Fruit fly (Drosophila melanogaster) whole organism, embryonic: ENCODE results near the gene N.

Experiments used
- Asciz ChIP-seq: fragments of 200-800 bp; sonication (Bioruptor generic); optimal IDR thresholded peaks from 2 replicates; lab custom pipeline; 2017; ENCODE audit warnings: missing biosample characterization, mild to moderate bottlenecking, missing genetic modification characterization, missing genetic modification reagents
- CG12155 ChIP-seq: fragments of 200-800 bp; sonication (Bioruptor generic); optimal IDR thresholded peaks from 3 replicates; lab custom pipeline; 2016; ENCODE audit warnings: missing biosample characterization, missing genetic modification characterization
- CG14860 ChIP-seq: fragments of 200-800 bp; sonication (Bioruptor generic); IDR thresholded peaks from 3 replicates; pipeline ENCODE4 v1.3.6; 2022; ENCODE audit warnings: missing biosample characterization, missing genetic modification characterization; ENCODE audit not compliant: partially characterized antibody
- CG15011 ChIP-seq: fragments of 200-800 bp; sonication (Bioruptor generic); optimal IDR thresholded peaks from 3 replicates; lab custom pipeline; 2018; ENCODE audit warnings: missing biosample characterization, mild to moderate bottlenecking, missing genetic modification characterization
- CG15073 ChIP-seq: fragments of 200-800 bp; sonication (Bioruptor generic); optimal IDR thresholded peaks from 2 replicates; lab custom pipeline; 2016; ENCODE audit warnings: missing biosample characterization, missing genetic modification characterization
- CG16815 ChIP-seq: fragments of 200-800 bp; sonication (Bioruptor generic); optimal IDR thresholded peaks from 3 replicates; lab custom pipeline; 2017; ENCODE audit warnings: missing biosample characterization, mild to moderate bottlenecking, missing genetic modification characterization
- CG17385 ChIP-seq: fragments of 200-800 bp; sonication (Bioruptor generic); optimal IDR thresholded peaks from 3 replicates; lab custom pipeline; 2018; ENCODE audit warnings: missing biosample characterization, mild to moderate bottlenecking, missing genetic modification characterization
- CG1792 ChIP-seq: fragments of 200-800 bp; sonication (Bioruptor generic); optimal IDR thresholded peaks from 2 replicates; lab custom pipeline; 2016; ENCODE audit warnings: missing biosample characterization, missing genetic modification characterization
- CG1832 ChIP-seq: fragments of 200-800 bp; sonication (Bioruptor generic); optimal IDR thresholded peaks from 2 replicates; lab custom pipeline; 2017; ENCODE audit warnings: missing biosample characterization, mild to moderate bottlenecking, missing genetic modification characterization, inconsistent platforms
- CG18619 ChIP-seq: fragments of 200-800 bp; sonication (Bioruptor generic); optimal IDR thresholded peaks from 3 replicates; lab custom pipeline; 2017; ENCODE audit warnings: missing biosample characterization, mild to moderate bottlenecking, missing genetic modification characterization
- CG2889 ChIP-seq: fragments of 200-800 bp; sonication (Bioruptor generic); IDR thresholded peaks from 3 replicates; pipeline ENCODE4 v1.3.6; 2022; ENCODE audit warnings: missing biosample characterization, missing genetic modification characterization
- CG30403 ChIP-seq: fragments of 200-800 bp; sonication (Bioruptor generic); optimal IDR thresholded peaks from 3 replicates; lab custom pipeline; 2016; ENCODE audit warnings: missing biosample characterization, missing genetic modification characterization
- CG3065 ChIP-seq: fragments of 200-800 bp; sonication (Bioruptor generic); optimal IDR thresholded peaks from 2 replicates; lab custom pipeline; 2016; ENCODE audit warnings: missing biosample characterization, missing genetic modification characterization
- CG33213 ChIP-seq: fragments of 200-800 bp; sonication (Bioruptor generic); optimal IDR thresholded peaks from 3 replicates; lab custom pipeline; 2016; ENCODE audit warnings: missing biosample characterization, missing genetic modification characterization
- CG34224 ChIP-seq: fragments of 200-800 bp; sonication (Bioruptor generic); IDR thresholded peaks from 3 replicates; pipeline ENCODE4 v1.3.6; 2022; ENCODE audit warnings: missing biosample characterization, missing genetic modification characterization; ENCODE audit not compliant: partially characterized antibody
- CG3847 ChIP-seq: fragments of 200-800 bp; sonication (Bioruptor generic); IDR thresholded peaks from 2 replicates; pipeline ENCODE4 v1.3.6; 2022; ENCODE audit warnings: missing biosample characterization, missing genetic modification characterization
- CG4404 ChIP-seq: fragments of 200-800 bp; sonication (Bioruptor generic); IDR thresholded peaks from 2 replicates; pipeline ENCODE4 v1.3.6; 2022; ENCODE audit warnings: missing biosample characterization, missing genetic modification characterization
- CG4424 ChIP-seq: fragments of 200-800 bp; sonication (Bioruptor generic); optimal IDR thresholded peaks from 3 replicates; lab custom pipeline; 2016; ENCODE audit warnings: missing biosample characterization, missing genetic modification characterization
- CG5953 ChIP-seq: fragments of 200-800 bp; sonication (Bioruptor generic); IDR thresholded peaks from 2 replicates; pipeline ENCODE4 v1.3.6; 2022; ENCODE audit warnings: missing biosample characterization, missing genetic modification characterization
- CG6254 ChIP-seq: fragments of 200-800 bp; sonication (Bioruptor generic); optimal IDR thresholded peaks from 3 replicates; lab custom pipeline; 2017; ENCODE audit warnings: mild to moderate bottlenecking, missing biosample characterization, missing genetic modification reagents, missing genetic modification characterization
- CG6854 ChIP-seq: fragments of 200-800 bp; sonication (Bioruptor generic); optimal IDR thresholded peaks from 3 replicates; lab custom pipeline; 2017; ENCODE audit warnings: missing biosample characterization, mild to moderate bottlenecking, missing genetic modification characterization
- CG7963 ChIP-seq: fragments of 200-800 bp; sonication (Bioruptor generic); IDR thresholded peaks from 3 replicates; pipeline ENCODE4 v1.3.6; 2022; ENCODE audit warnings: missing biosample characterization, missing genetic modification characterization; ENCODE audit not compliant: partially characterized antibody
- CG9817 ChIP-seq: fragments of 200-800 bp; sonication (Bioruptor generic); optimal IDR thresholded peaks from 2 replicates; lab custom pipeline; 2018; ENCODE audit warnings: missing biosample characterization, mild to moderate bottlenecking, missing genetic modification characterization, moderate library complexity
- Camta ChIP-seq: fragments of 200-800 bp; sonication (Bioruptor generic); optimal IDR thresholded peaks from 2 replicates; lab custom pipeline; 2016; ENCODE audit warnings: missing biosample characterization, missing genetic modification characterization
- Deaf1 ChIP-seq: fragments of 200-800 bp; optimal IDR thresholded peaks from 3 replicates; lab custom pipeline; 2019; ENCODE audit warnings: missing biosample characterization, mild to moderate bottlenecking, missing genetic modification characterization, moderate library complexity
- Ets65A ChIP-seq: fragments of 200-800 bp; sonication (Bioruptor generic); peaks from one replicate; lab custom pipeline; 2016; ENCODE audit warnings: missing biosample characterization, missing genetic modification characterization
- HHEX ChIP-seq: fragments of 200-800 bp; sonication (Bioruptor generic); optimal IDR thresholded peaks from 3 replicates; lab custom pipeline; 2017; ENCODE audit warnings: missing biosample characterization, mild to moderate bottlenecking, missing genetic modification characterization, missing genetic modification reagents
- MTF-1 ChIP-seq: fragments of 200-800 bp; sonication (Bioruptor generic); optimal IDR thresholded peaks from 2 replicates; lab custom pipeline; 2018; ENCODE audit warnings: missing biosample characterization, mild to moderate bottlenecking, missing genetic modification characterization, borderline replicate concordance
- Mad ChIP-seq: fragments of 200-800 bp; sonication (Bioruptor generic); optimal IDR thresholded peaks from 2 replicates; lab custom pipeline; 2016; ENCODE audit warnings: missing biosample characterization, missing genetic modification characterization
- Nf-YB ChIP-seq: fragments of 200-800 bp; sonication (Bioruptor generic); optimal IDR thresholded peaks from 3 replicates; lab custom pipeline; 2019; ENCODE audit warnings: missing biosample characterization, mild to moderate bottlenecking, missing genetic modification characterization, moderate library complexity
- NfI ChIP-seq: fragments of 200-800 bp; sonication (Bioruptor generic); optimal IDR thresholded peaks from 3 replicates; lab custom pipeline; 2018; ENCODE audit warnings: missing biosample characterization, mild to moderate bottlenecking, missing genetic modification characterization, moderate library complexity
- ato ChIP-seq: fragments of 200-800 bp; sonication (Bioruptor generic); IDR thresholded peaks from 2 replicates; pipeline ENCODE4 v1.3.6; 2022; ENCODE audit warnings: missing biosample characterization, missing genetic modification characterization; ENCODE audit not compliant: partially characterized antibody
- az2 ChIP-seq: fragments of 200-800 bp; sonication (Bioruptor generic); optimal IDR thresholded peaks from 3 replicates; lab custom pipeline; 2016; ENCODE audit warnings: missing biosample characterization, missing genetic modification characterization
- crol ChIP-seq: fragments of 200-800 bp; sonication (Bioruptor generic); IDR thresholded peaks from 2 replicates; pipeline ENCODE4 v1.3.6; 2022; ENCODE audit warnings: missing biosample characterization, missing genetic modification characterization
- eyg ChIP-seq: fragments of 200-800 bp; sonication (Bioruptor generic); optimal IDR thresholded peaks from 3 replicates; lab custom pipeline; 2016; ENCODE audit warnings: missing biosample characterization, missing genetic modification characterization
- gsb-n ChIP-seq: fragments of 200-800 bp; sonication (Bioruptor generic); optimal IDR thresholded peaks from 3 replicates; lab custom pipeline; 2018; ENCODE audit warnings: missing biosample characterization, mild to moderate bottlenecking, missing genetic modification characterization
- klu ChIP-seq: fragments of 200-800 bp; sonication (Bioruptor generic); IDR thresholded peaks from 2 replicates; pipeline ENCODE4 v1.3.6; 2022; ENCODE audit warnings: missing biosample characterization, missing genetic modification characterization
- knrl ChIP-seq: fragments of 200-800 bp; sonication (Bioruptor generic); IDR thresholded peaks from 3 replicates; pipeline ENCODE4 v1.3.6; 2022; ENCODE audit warnings: missing biosample characterization, missing genetic modification characterization; ENCODE audit not compliant: partially characterized antibody
- lilli ChIP-seq: fragments of 200-800 bp; sonication (Bioruptor generic); optimal IDR thresholded peaks from 3 replicates; lab custom pipeline; 2016; ENCODE audit warnings: missing biosample characterization, missing genetic modification characterization
- mam ChIP-seq: fragments of 200-800 bp; sonication (Bioruptor generic); optimal IDR thresholded peaks from 3 replicates; lab custom pipeline; 2016; ENCODE audit warnings: missing biosample characterization, missing genetic modification characterization
- nmo ChIP-seq: fragments of 200-800 bp; sonication (Bioruptor generic); optimal IDR thresholded peaks from 2 replicates; lab custom pipeline; 2018; ENCODE audit warnings: missing biosample characterization, mild to moderate bottlenecking, missing genetic modification characterization, moderate library complexity
- p53 ChIP-seq: fragments of 200-800 bp; sonication (Bioruptor generic); optimal IDR thresholded peaks from 2 replicates; lab custom pipeline; 2016; ENCODE audit warnings: missing biosample characterization, missing genetic modification characterization
- pfk ChIP-seq: fragments of 200-800 bp; sonication (Bioruptor generic); optimal IDR thresholded peaks from 2 replicates; lab custom pipeline; 2018; ENCODE audit warnings: missing biosample characterization, mild to moderate bottlenecking, missing genetic modification characterization, moderate library complexity
- ranshi ChIP-seq: fragments of 200-800 bp; sonication (Bioruptor generic); IDR thresholded peaks from 2 replicates; pipeline ENCODE4 v1.3.6; 2022; ENCODE audit warnings: missing biosample characterization, missing genetic modification characterization
- sna ChIP-seq: fragments of 200-800 bp; sonication (Bioruptor generic); IDR thresholded peaks from 2 replicates; pipeline ENCODE4 v1.3.6; 2022; ENCODE audit warnings: missing biosample characterization, missing genetic modification characterization; ENCODE audit not compliant: partially characterized antibody
- so ChIP-seq: fragments of 200-800 bp; sonication (Bioruptor generic); IDR thresholded peaks from 3 replicates; pipeline ENCODE4 v1.3.6; 2022; ENCODE audit warnings: missing biosample characterization, missing genetic modification characterization
- sug ChIP-seq: fragments of 200-800 bp; optimal IDR thresholded peaks from 2 replicates; lab custom pipeline; 2019; ENCODE audit warnings: missing biosample characterization, mild to moderate bottlenecking, missing genetic modification characterization, moderate library complexity
- tio ChIP-seq: fragments of 200-800 bp; sonication (Bioruptor generic); optimal IDR thresholded peaks from 2 replicates; lab custom pipeline; 2017; ENCODE audit warnings: missing biosample characterization, missing genetic modification characterization, inconsistent platforms
- trh ChIP-seq: fragments of 200-800 bp; sonication (Bioruptor generic); optimal IDR thresholded peaks from 2 replicates; lab custom pipeline; 2016; ENCODE audit warnings: missing biosample characterization, missing genetic modification characterization
- wdn ChIP-seq: fragments of 200-800 bp; sonication (Bioruptor generic); IDR thresholded peaks from 2 replicates; pipeline ENCODE4 v1.3.6; 2022; ENCODE audit warnings: missing biosample characterization, missing genetic modification characterization

N gene

DNA sequence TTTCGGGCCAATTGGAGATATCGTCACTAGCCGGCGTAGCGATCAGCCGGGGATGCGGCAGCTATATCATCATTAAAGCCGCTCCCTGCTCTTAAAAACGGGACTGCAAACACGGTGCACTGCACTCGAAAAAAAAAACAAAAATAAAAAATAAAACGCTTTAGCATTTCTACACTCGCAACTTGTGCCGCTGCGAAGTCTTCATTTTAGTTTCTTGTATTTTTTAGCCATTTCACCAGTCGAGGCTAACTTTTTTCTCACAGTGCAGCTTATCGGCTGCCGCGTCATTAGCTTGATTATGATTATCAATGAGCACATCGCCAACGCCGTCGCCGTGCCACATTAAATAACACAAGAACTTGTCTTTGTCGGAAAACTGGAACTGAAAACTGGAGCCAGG, 48.8 kb upstream of the N start (continued):
- TF ChIP-seq az2 (peak; percentile 75), CG3065 (GFP tag; lab: Kevin White, UChicago) (peak; percentile 32), CG6854 (GFP tag; lab: Kevin White, UChicago) (no peak), trh (GFP tag; lab: Kevin White, UChicago) (peak; percentile 27), CG6254 (GFP tag; lab: Kevin White, UChicago) (no peak), CG7963 (GFP tag; lab: Robert Waterston, UW) (no peak), Camta (GFP tag; lab: Kevin White, UChicago) (peak; percentile 77), Asciz (peak; percentile 13), CG34224 (GFP tag; lab: Robert Waterston, UW) (no peak), p53 (GFP tag; lab: Kevin White, UChicago) (peak; percentile 22), Ets65A (peak; percentile 95), Nf-YB (no peak), klu (GFP tag; lab: Robert Waterston, UW) (peak; percentile 51; the same call in 1 of the 2 replicates), CG12155 (GFP tag; lab: Kevin White, UChicago) (peak; percentile 10), wdn (no peak), sna (GFP tag; lab: Robert Waterston, UW) (no peak), pfk (GFP tag; lab: Kevin White, UChicago) (no peak), CG18619 (GFP tag; lab: Kevin White, UChicago) (peak; percentile 30), so (GFP tag; lab: Robert Waterston, UW) (peak; percentile 63; the same call in 1 of the 3 replicates), CG30403 (peak; percentile 75), CG15011 (GFP tag; lab: Kevin White, UChicago) (no peak), CG17385 (GFP tag; lab: Kevin White, UChicago) (peak; percentile 13), CG1832 (GFP tag; lab: Kevin White, UChicago) (no peak), HHEX (GFP tag; lab: Kevin White, UChicago) (no peak), NfI (peak; percentile 32), CG5953 (peak; percentile 56; the same call in 1 of the 2 replicates), MTF-1 (GFP tag; lab: Kevin White, UChicago) (no peak), CG9817 (no peak), sug (tag; lab: Kevin White, UChicago) (no peak), CG2889 (GFP tag; lab: Robert Waterston, UW) (0 out of 3 replicates have a peak, but pooled peaks have one; percentile 42), Mad (GFP tag; lab: Kevin White, UChicago) (peak; percentile 69), CG3847 (GFP tag; lab: Robert Waterston, UW) (no peak), CG4424 (GFP tag; lab: Kevin White, UChicago) (peak; percentile 55), gsb-n (peak; percentile 50), CG4404 (peak; percentile 50; the same call in 1 of the 2 replicates), mam (peak; percentile 57), crol (GFP tag; lab: Robert Waterston, UW) (no peak), CG15073 (no peak), ato (GFP tag; lab: Robert Waterston, UW) (no peak), nmo (GFP tag; lab: Kevin White, UChicago) (peak; percentile 64), CG33213 (GFP tag; lab: Kevin White, UChicago) (peak; percentile 19), CG16815 (GFP tag; lab: Kevin White, UChicago) (peak; percentile 44), tio (GFP tag; lab: Kevin White, UChicago) (peak; percentile 53), CG1792 (no peak), ranshi (peak; percentile 49; the same call in 1 of the 2 replicates), eyg (GFP tag; lab: Kevin White, UChicago) (peak; percentile 18), CG14860 (GFP tag; lab: Robert Waterston, UW) (no peak), lilli (GFP tag; lab: Kevin White, UChicago) (peak; percentile 58), knrl (GFP tag; lab: Robert Waterston, UW) (no peak), Deaf1 (tag; lab: Kevin White, UChicago) (no peak)
